Worm (Caenorhabditis elegans): ENCODE data around the gene nhr-109.

DNA sequence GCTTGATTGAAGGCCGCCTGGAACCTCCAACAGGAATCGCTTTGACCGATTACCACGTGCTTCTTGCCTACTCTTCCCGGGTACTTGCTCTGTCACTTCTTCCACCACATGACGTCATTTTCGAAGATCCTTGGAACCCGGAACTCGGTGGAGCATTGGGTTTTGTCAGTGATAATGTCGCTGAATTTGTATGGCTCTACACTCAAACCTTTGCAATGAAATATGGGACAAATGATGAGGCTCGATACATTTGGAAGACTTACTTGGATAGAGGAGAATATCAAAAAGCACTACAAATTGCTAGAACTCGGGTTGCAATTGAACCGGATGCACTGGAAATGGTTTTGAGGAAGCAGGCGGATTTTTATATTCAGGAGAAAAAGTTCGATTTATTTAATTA lies 29.7 kb downstream of the nhr-109 start:
- TF ChIP-seq ZK185.1 (tag; optimal IDR thresholded peaks at IDR 0.05; ENCODE audit: poor library complexity, severe bottlenecking): no peak
- no peak for TF ChIP-seq F52B5.7 (tag; optimal IDR thresholded peaks at IDR 0.05)
- TF ChIP-seq F37B4.10 (GFP tag; IDR thresholded peaks at IDR 0.05): no peak
- TF ChIP-seq F55B11.4 (tag; optimal IDR thresholded peaks at IDR 0.05; ENCODE audit: borderline replicate concordance, insufficient read depth): no peak
- TF ChIP-seq Y56A3A.18 (GFP tag; IDR thresholded peaks at IDR 0.05): no peak
- no peak for TF ChIP-seq ztf-22 (GFP tag; optimal IDR thresholded peaks at IDR 0.05)
- TF ChIP-seq zim-3 (tag; optimal IDR thresholded peaks at IDR 0.05): no peak
- TF ChIP-seq tbx-9 (tag; optimal IDR thresholded peaks at IDR 0.05; ENCODE audit: borderline replicate concordance): no peak
- TF ChIP-seq attf-6 (GFP tag; IDR thresholded peaks at IDR 0.05): no peak
